Worm (Caenorhabditis elegans) whole organism, late embryonic: ENCODE data around the gene F22H10.1.

Experiments used
- fkh-10 ChIP-seq: fragments of 150-350 bp; optimal IDR thresholded peaks from 2 replicates; lab custom pipeline; 2014; ENCODE audit warnings: missing biosample characterization, missing genetic modification reagents, missing genetic modification characterization
- hlh-8 ChIP-seq: sonication (generic microtip); optimal IDR thresholded peaks from 2 replicates; lab custom pipeline; 2016; ENCODE audit warnings: missing genotype, missing genetic modification characterization, missing compliant biosample characterization
- odd-2 ChIP-seq: sonication (generic microtip); optimal IDR thresholded peaks from 2 replicates; lab custom pipeline; 2017; ENCODE audit warnings: antibody characterized with exemption, mild to moderate bottlenecking, missing genetic modification characterization, missing compliant biosample characterization
- unc-3 ChIP-seq, 2 experiments: fragments of 200-800 bp in 1 of 2; sonication (Bioruptor generic) in 1 of 2; sonication (generic microtip) in 1 of 2; conservative IDR thresholded peaks in 1 of 2; optimal IDR thresholded peaks in 1 of 2; 2 replicates each; pipeline versions ENCODE4 v1.3.6 to Lab custom; 2016 to 2022; ENCODE audit warnings: missing compliant biosample characterization in 2 of 2, missing genetic modification characterization in 2 of 2, missing genetic modification reagents in 1 of 2
- unc-42 ChIP-seq: sonication (generic microtip); optimal IDR thresholded peaks from 2 replicates; lab custom pipeline; 2016; ENCODE audit warnings: missing genotype, missing genetic modification characterization, missing compliant biosample characterization

- TF ChIP-seq unc-3 (GFP tag; conservative IDR thresholded peaks at IDR 0.05; lab: Robert Waterston, UW) (no peak), unc-3 (tag; optimal IDR thresholded peaks at IDR 0.05; lab: Kevin White, UChicago) (no peak), fkh-10 (GFP tag; lab: Kevin White, UChicago) (no peak), odd-2 (tag; lab: Kevin White, UChicago) (no peak), hlh-8 (no peak), unc-42 (tag; lab: Kevin White, UChicago) (no peak)
These were observed 14.9 kb upstream of the F22H10.1 start for ce11 chrX:16687377-16687776.
